Worm (Caenorhabditis elegans): ENCODE measurements around the gene ins-23.

The ins-23 gene

ce11 chrIII:10027947-10028346, at the start of gene ins-23:
ins-23 (plus strand) TSS chrIII:10028247.
- TF ChIP-seq mab-5 (tag; optimal IDR thresholded peaks at IDR 0.05): no peak
- no peak for TF ChIP-seq snpc-4 (tag; optimal IDR thresholded peaks at IDR 0.05)
- TF ChIP-seq unc-120 (tag; optimal IDR thresholded peaks at IDR 0.05; ENCODE audit: poor library complexity, severe bottlenecking): no peak
- no peak for TF ChIP-seq flh-1 (GFP tag; optimal IDR thresholded peaks at IDR 0.05)
- TF ChIP-seq nhr-76 (tag; optimal IDR thresholded peaks at IDR 0.05): no peak
- TF ChIP-seq M03D4.4 (tag; optimal IDR thresholded peaks at IDR 0.05): no peak
- no peak for TF ChIP-seq ces-1 (GFP tag; optimal IDR thresholded peaks at IDR 0.05)
- no peak for TF ChIP-seq sptf-1 (tag; optimal IDR thresholded peaks at IDR 0.05)
- TF ChIP-seq hlh-1 (tag; optimal IDR thresholded peaks at IDR 0.05): no peak
- TF ChIP-seq ceh-83 (GFP tag; optimal IDR thresholded peaks at IDR 0.05): no peak
- TF ChIP-seq unc-62 (GFP tag; optimal IDR thresholded peaks at IDR 0.05): no peak
- no peak for TF ChIP-seq elt-3 (tag; optimal IDR thresholded peaks at IDR 0.05)
- no peak for TF ChIP-seq blmp-1 (tag; optimal IDR thresholded peaks at IDR 0.05)

- TF ChIP-seq unc-62 (GFP tag; optimal IDR thresholded peaks at IDR 0.05) (peak; percentile 55), ces-1 (GFP tag; optimal IDR thresholded peaks at IDR 0.05) (peak; percentile 64), ham-2 (GFP tag; optimal IDR thresholded peaks at IDR 0.05) (no peak)
Measured at ce11 chrIII:9982119-9982642, 45.9 kb upstream of the ins-23 start.

- TF ChIP-seq M03D4.4 (tag; optimal IDR thresholded peaks at IDR 0.05): no peak
- no peak for TF ChIP-seq unc-120 (tag; optimal IDR thresholded peaks at IDR 0.05; ENCODE audit: poor library complexity, severe bottlenecking)
- no peak for TF ChIP-seq flh-1 (GFP tag; optimal IDR thresholded peaks at IDR 0.05)
- no peak for TF ChIP-seq ces-1 (GFP tag; optimal IDR thresholded peaks at IDR 0.05)
- no peak for TF ChIP-seq elt-3 (tag; optimal IDR thresholded peaks at IDR 0.05)
Measured at ce11 chrIII:9984604-9985003, 43.4 kb upstream of the ins-23 start.

ce11 chrIII:9985542-9985941, 42.5 kb upstream of the ins-23 start:
- TF ChIP-seq ceh-39 (tag; optimal IDR thresholded peaks at IDR 0.05) (no peak), ham-2 (GFP tag; optimal IDR thresholded peaks at IDR 0.05) (no peak), elt-3 (tag; optimal IDR thresholded peaks at IDR 0.05) (no peak), M03D4.4 (tag; optimal IDR thresholded peaks at IDR 0.05) (no peak), sem-2 (GFP tag; optimal IDR thresholded peaks at IDR 0.05) (no peak), zip-8 (tag; optimal IDR thresholded peaks at IDR 0.05) (no peak), lin-13 (tag; optimal IDR thresholded peaks at IDR 0.05) (no peak), ces-1 (GFP tag; optimal IDR thresholded peaks at IDR 0.05) (no peak), mep-1 (tag; optimal IDR thresholded peaks at IDR 0.05) (no peak), nhr-237 (tag; optimal IDR thresholded peaks at IDR 0.05) (no peak), blmp-1 (tag; optimal IDR thresholded peaks at IDR 0.05) (no peak), hlh-1 (tag; optimal IDR thresholded peaks at IDR 0.05) (no peak), cnd-1 (tag; optimal IDR thresholded peaks at IDR 0.05) (no peak), ceh-43 (GFP tag; optimal IDR thresholded peaks at IDR 0.05) (no peak)

- TF ChIP-seq ceh-83 (GFP tag; optimal IDR thresholded peaks at IDR 0.05) (no peak), unc-62 (GFP tag; optimal IDR thresholded peaks at IDR 0.05) (peak; percentile 81), mab-5 (tag; optimal IDR thresholded peaks at IDR 0.05) (peak; percentile 7), hlh-1 (tag; optimal IDR thresholded peaks at IDR 0.05) (peak; percentile 92), unc-120 (tag; optimal IDR thresholded peaks at IDR 0.05; ENCODE audit: poor library complexity, severe bottlenecking) (peak; percentile 88)
Measured at ce11 chrIII:9986827-9987429, 41.1 kb upstream of the ins-23 start, which contains the start of gene C05B5.12. C05B5.12 (plus strand) TSS chrIII:9987379.

ce11 chrIII:9988352-9988751, 39.7 kb upstream of the ins-23 start, which contains the start of gene C05B5.1:
C05B5.1 (minus strand) TSS chrIII:9988452.
- TF ChIP-seq ceh-39 (tag; optimal IDR thresholded peaks at IDR 0.05): no peak
- no peak for TF ChIP-seq flh-1 (GFP tag; optimal IDR thresholded peaks at IDR 0.05)
- TF ChIP-seq drap-1 (GFP tag; optimal IDR thresholded peaks at IDR 0.05): no peak
- TF ChIP-seq elt-1 (tag; optimal IDR thresholded peaks at IDR 0.05; ENCODE audit: borderline replicate concordance, insufficient read depth): no peak
- no peak for TF ChIP-seq sptf-1 (tag; optimal IDR thresholded peaks at IDR 0.05)
- TF ChIP-seq hlh-1 (tag; optimal IDR thresholded peaks at IDR 0.05): no peak
- no peak for TF ChIP-seq mep-1 (tag; optimal IDR thresholded peaks at IDR 0.05)
- TF ChIP-seq pha-4 (tag; optimal IDR thresholded peaks at IDR 0.05): no peak
- TF ChIP-seq mab-5 (tag; optimal IDR thresholded peaks at IDR 0.05): no peak
- TF ChIP-seq blmp-1 (tag; optimal IDR thresholded peaks at IDR 0.05): no peak
- TF ChIP-seq nhr-76 (tag; optimal IDR thresholded peaks at IDR 0.05): no peak
- no peak for TF ChIP-seq nhr-237 (tag; optimal IDR thresholded peaks at IDR 0.05)
- no peak for TF ChIP-seq lin-32 (GFP tag; optimal IDR thresholded peaks at IDR 0.05)
